Fruit fly (Drosophila melanogaster) whole organism, larva: ENCODE results near the gene CG5172.

Source experiments
- noc ChIP-seq: fragments of 200-800 bp; sonication (Bioruptor generic); optimal IDR thresholded peaks from 3 replicates; lab custom pipeline; 2019; ENCODE audit warnings: missing biosample characterization, mild to moderate bottlenecking, missing genetic modification characterization, moderate library complexity

CG5172 gene

dm6 chrX:17246916-17247315 lies 25.7 kb downstream of the CG5172 start, which contains the start of gene CG42854:
Gene CG42854 (minus strand): TSS chrX:17247016.
- TF ChIP-seq noc (tag; lab: Kevin White, UChicago), result no peak

DNA sequence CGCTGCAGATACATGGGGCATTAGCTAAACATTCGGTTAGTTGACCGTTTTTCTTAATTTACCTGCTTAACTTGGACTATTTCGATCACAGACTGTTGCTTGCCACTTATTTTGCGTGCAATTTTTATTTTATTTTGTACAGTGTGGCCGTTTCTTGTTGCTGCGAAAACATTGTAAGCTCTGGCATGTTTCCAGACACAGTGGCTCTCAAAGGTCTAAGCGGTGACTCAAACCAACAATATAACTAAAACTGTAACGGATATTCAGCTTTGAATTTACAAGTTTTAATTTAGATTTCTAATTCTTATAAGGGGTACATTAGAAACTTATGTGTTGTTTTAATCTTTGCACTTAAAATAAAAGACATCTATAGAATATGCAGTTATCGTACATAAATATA lies 28.1 kb downstream of the CG5172 start, which contains the start of gene CG8675:
Gene CG8675 (minus strand): TSS at position 177 of the 400 bp plus-strand sequence.
- TF ChIP-seq noc (tag; lab: Kevin White, UChicago), result no peak

DNA sequence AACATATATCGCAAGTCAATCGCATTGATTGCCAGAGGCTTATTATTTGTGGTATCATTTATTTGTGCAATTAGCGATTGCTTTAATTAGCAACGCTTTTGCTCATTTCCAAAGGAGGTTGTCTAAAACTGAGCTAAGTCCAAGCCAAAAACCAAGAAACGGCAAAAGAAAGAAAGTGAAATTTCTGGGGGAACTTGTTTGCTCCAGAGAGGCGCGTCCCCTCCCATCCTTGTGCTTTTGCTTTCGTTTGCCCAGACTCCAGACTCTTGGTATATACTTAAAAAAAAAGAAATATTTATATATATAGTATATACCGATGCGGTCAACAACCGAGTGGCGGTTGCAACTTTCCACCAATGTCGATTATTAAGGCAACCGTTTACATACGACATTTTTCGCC lies 32.9 kb downstream of the CG5172 start:
- no peak for TF ChIP-seq noc (tag; lab: Kevin White, UChicago)

DNA sequence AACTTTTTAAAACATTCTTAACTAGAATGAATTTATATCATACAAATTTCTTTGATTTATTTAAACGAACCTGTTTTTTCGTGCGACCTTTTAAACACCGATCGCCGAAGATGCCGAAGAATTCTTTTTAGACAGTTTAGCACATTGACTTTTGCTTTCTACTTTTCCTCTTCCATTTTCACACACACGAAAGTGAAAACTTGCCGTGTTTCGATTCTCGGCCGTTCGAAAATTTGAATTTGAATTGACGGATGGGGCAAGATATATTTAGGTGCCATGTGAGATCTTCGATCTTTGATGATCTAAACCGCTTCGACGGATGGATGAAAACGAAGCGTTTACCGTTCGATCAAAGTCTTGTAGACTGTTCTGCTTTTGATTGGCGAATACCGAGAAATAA lies 34.4 kb downstream of the CG5172 start:
- no peak for TF ChIP-seq noc (tag; lab: Kevin White, UChicago)

DNA sequence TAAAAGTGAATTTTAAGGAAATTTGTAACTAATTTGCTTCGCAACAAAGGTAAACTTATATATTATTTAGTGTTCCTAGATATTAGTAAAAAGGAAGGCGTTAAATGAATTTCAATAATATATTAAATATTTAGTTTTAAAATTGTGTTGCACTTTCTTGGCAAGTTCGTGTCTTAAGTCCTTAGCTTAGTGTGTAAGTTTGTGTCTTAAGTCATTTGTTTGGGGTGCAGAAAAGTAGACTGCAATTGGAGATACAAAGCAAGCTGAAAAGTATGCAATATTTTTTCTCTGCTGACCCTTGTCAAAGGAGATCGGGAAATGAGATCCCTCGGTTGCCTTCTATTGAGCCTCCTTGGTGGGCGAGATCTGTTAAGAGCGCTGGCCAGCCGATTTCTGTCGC lies 40.8 kb downstream of the CG5172 start:
- no peak for TF ChIP-seq noc (tag; lab: Kevin White, UChicago)

dm6 chrX:17265402-17266028 lies 44.3 kb downstream of the CG5172 start:
- no peak for TF ChIP-seq noc (tag; lab: Kevin White, UChicago)
